Worm (Caenorhabditis elegans) whole organism, L4/young adult: ENCODE measurements around the gene F12A10.6.

Experiments used
- W03F9.2 ChIP-seq: fragments of 150-350 bp; optimal IDR thresholded peaks from 2 replicates; lab custom pipeline; 2014; ENCODE audit warnings: missing biosample characterization, missing genetic modification characterization
- dao-5 ChIP-seq: sonication (generic microtip); optimal IDR thresholded peaks from 2 replicates; lab custom pipeline; 2016; ENCODE audit warnings: missing genotype, missing genetic modification characterization, moderate library complexity, missing compliant biosample characterization
- him-1 ChIP-seq: sonication (generic microtip); optimal IDR thresholded peaks from 2 replicates; lab custom pipeline; 2016; ENCODE audit warnings: missing genotype, missing genetic modification reagents, missing genetic modification characterization, missing compliant biosample characterization

Gene F12A10.6

DNA sequence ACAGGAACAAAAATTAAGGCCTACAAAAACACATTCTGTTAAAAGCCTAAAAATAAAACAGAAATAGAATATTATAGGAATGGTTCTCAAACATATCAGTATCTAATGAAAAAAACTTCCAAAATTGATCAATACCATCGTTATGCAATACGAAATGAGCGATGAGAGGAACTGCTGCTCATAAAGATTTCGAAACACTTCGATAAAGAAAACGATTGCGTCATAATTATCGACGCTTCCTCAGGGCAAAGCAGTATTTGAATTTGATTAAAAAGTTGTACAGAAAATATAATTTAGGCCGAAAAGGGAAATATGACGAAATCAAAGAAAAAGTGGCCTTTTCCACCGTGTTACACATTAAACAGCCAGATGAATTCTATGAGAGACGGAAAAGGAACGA lies 23.8 kb upstream of the F12A10.6 start:
- TF ChIP-seq him-1 (tag; lab: Kevin White, UChicago): no peak
- no peak for TF ChIP-seq dao-5 (tag; lab: Kevin White, UChicago)
- TF ChIP-seq W03F9.2 (tag; lab: Kevin White, UChicago): no peak

DNA sequence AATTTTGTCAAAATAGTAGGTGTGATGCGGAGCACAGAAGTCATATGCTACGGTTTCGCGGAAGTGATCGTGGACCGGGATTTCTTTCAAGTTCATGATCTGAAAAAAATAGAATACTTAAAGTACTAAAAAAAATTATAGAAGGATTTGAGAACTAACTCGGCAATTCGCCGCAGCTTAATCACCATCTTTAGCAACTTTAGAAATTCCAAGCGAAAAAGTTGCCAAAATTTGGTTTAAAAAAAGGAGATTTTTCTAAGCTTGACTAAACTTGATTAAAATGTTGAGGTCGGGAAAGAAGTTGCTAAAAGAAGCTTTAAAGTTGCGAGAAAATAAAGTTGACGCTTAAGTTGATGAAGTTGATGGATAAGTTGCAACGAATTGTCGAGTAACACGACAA lies 23.3 kb upstream of the F12A10.6 start, which contains the start of gene ZK177.9:
ZK177.9 (minus strand) TSS at position 101 of the 400 bp plus-strand sequence.
- TF ChIP-seq dao-5 (tag; lab: Kevin White, UChicago): no peak
- no peak for TF ChIP-seq him-1 (tag; lab: Kevin White, UChicago)
- TF ChIP-seq W03F9.2 (tag; lab: Kevin White, UChicago): no peak

DNA sequence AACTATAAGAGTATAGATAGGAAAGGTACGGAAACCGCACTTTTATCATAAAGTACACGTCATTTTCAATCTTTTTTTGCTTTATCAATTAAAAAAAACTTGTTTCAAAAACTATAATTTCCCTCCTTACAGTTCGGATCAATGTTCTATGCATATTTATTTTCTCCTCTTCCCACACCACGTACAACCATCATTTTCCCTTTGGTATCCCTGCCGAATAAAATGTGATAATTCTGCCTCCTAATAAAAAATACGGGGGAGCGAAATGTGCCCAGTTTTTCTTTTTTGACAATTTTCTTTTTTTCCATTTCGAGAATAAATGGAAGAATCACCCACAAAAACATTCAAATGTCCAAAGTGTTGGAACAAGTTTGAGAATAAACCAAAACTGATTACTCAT lies 21.2 kb upstream of the F12A10.6 start, which contains the start of gene ZK177.3:
ZK177.3 (plus strand) TSS at position 301 of the 400 bp plus-strand sequence.
- TF ChIP-seq W03F9.2 (tag; lab: Kevin White, UChicago) (no peak), him-1 (tag; lab: Kevin White, UChicago) (no peak), dao-5 (tag; lab: Kevin White, UChicago) (no peak)

DNA sequence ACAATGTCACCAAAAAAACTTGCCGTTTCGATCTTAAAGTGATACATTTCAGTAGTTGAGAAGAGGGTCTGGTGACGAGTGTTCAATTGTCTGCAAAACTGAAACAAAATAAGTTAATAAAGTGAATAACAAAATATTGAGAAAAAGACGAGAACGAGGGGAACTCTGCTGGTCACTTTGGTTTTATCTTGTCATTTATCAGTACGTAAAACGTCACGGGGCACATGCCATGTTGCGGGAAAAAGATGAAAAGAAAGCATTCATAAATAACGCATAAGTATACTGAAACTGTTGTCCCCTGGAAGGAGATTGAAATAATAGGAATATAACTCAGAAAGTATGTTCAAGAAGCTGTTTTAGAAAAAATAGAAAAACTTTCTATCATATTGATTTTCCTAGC lies 20.5 kb upstream of the F12A10.6 start, which contains the start of gene sahd-1:
sahd-1 (minus strand) TSS at position 100 of the 400 bp plus-strand sequence.
- no peak for TF ChIP-seq dao-5 (tag; lab: Kevin White, UChicago)
- no peak for TF ChIP-seq him-1 (tag; lab: Kevin White, UChicago)
- TF ChIP-seq W03F9.2 (tag; lab: Kevin White, UChicago): no peak

DNA sequence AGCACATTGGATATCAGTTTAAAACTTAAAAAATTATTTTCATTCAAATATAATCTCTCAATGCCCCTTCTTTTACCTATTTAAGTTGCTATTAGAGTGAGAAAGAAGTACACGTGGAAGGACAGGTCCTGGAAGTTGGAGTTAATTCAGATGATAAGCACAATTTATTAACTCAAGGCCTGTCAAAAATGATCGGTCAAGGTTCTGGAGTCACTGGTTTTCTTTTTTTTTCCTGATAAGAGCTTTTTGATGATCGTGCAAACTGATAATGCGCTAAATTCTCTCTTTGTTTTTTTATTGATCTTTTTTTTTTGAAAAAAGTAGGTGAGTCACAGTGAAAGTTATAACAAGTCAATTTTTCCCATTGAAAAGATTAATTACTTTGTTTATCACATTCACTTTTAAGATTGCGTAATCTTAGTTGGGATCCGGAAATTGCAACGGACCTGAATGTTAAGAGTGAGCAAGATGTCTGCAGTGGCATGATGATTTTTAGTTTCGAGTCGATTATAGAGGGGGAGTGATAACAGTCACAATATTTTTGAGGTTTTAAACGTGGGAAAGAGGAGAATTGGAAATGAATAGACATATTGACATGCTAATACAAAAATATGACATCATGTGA lies 18.3 kb upstream of the F12A10.6 start:
- TF ChIP-seq W03F9.2 (tag; lab: Kevin White, UChicago) (no peak), him-1 (tag; lab: Kevin White, UChicago) (no peak), dao-5 (tag; lab: Kevin White, UChicago) (no peak)

DNA sequence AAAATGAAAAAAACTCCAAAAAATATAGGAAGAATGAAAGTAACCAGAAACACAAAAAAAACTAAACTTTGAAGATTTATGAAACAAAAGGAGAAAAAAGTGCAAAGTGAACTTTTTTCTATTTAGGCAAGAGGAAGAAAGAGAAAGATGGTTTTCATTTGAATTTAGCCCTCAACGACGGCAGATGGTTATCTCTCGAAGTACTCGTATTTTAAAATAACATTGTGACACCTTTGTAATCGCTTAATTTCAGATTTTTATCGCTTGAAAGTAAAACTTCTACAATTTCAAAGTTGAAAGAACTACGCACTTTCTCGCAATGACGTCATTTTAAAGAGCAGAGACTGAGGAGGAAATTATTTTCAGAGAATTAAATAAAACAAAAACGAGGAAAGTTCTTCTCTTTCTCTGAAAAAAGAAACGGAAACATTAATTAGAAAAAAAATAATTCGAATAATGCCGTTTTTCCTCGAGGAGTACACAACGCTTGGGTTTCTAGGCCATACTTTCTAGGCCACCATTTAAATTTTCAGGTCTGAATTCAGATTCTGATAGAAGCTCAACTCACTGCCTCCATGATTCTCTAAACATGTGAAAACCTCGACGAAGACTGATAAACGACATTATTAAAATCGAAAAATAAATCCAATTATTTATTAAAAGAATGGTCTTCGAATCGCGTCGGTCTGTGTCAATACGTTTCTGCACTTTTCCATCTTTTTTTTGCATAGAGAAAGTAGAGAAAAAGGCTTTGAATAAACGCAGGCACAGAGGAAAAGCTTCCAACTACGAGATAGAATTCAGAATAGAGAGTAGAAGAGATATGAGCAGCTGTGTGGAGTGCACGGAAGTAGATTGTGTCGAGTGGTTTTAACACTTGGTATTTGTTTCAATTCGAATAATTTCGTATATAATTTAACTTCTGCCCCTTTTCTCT lies 17.4 kb upstream of the F12A10.6 start:
- TF ChIP-seq dao-5 (tag; lab: Kevin White, UChicago) (no peak), W03F9.2 (tag; lab: Kevin White, UChicago) (no peak), him-1 (tag; lab: Kevin White, UChicago) (no peak)

DNA sequence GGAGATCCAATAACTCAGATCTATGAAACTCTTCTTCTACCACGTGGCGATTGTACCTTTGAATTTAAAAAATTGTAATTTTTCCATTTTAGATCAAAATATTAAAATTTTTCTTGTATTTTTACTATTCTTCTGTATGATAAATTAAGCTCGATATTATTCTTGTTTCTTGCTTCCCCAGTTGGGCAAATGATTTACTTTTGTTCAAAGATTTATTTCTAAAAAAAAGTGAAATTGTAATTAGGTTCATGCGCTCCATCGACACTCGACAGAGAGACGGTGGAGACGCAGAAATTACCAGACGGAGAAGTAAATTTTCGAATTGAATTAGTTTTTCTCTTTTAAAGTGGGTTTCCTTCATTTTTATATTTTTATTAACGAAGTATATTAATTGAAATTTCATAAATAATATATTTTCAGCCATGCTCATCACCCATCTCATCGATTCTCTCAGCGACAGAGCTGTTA lies 11.5 kb upstream of the F12A10.6 start, which contains the start of gene npp-24:
npp-24 (plus strand) TSS at position 51 of the 468 bp plus-strand sequence.
- TF ChIP-seq dao-5 (tag; lab: Kevin White, UChicago) (no peak), him-1 (tag; lab: Kevin White, UChicago) (no peak), W03F9.2 (tag; lab: Kevin White, UChicago) (no peak)

DNA sequence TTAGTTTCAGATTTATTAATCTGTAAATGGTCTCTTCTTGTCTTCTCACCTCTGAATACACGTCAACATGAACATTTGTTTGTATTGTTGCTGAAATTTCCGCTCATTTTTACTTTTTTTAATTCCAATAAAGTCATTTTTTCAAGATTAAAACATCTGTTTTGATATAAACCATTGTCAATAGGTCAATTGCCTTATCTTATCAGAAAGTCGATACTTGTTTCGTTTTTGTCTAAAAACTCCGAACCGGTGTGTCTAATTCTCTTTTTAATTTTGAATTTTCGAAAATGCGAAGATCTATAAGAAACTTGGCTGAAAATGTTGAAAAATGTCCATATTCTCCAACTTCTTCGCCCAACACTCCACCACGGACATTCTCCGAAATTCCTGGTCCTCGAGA lies 9.5 kb upstream of the F12A10.6 start, which contains the start of gene cyp-44A1:
cyp-44A1 (plus strand) TSS at position 285 of the 400 bp plus-strand sequence.
- no peak for TF ChIP-seq dao-5 (tag; lab: Kevin White, UChicago)
- no peak for TF ChIP-seq him-1 (tag; lab: Kevin White, UChicago)
- no peak for TF ChIP-seq W03F9.2 (tag; lab: Kevin White, UChicago)

DNA sequence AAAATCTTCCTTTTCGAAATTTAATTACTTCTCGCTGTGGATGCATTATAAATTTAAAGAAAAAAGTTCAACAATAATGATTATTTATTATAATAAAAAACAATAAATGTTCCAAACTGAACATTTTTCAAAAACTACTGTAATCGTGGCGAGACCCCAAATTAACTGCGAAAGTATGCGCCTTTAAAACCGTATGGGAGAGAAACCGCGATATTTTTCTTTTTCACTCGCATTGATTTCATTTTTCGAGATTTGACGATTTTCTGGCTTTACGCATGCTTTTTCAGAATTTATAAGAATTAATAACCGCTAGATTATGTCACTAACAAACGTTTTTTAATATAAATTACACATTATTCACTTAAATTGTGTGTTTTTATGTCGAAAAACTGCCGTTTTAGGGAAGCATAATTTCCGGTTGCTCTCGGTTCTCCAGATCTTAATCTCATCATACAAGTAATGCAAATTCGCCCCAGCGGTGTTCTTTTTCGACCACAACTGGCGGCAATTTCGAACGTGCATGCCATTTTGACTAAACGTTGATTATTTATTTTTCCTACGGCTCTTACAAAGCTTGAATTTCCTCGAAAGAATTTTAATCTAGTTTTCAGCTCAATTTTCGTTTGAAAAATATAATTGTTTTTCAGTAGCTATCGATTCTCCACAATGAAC lies 6.8 kb upstream of the F12A10.6 start, which contains the start of gene F12A10.8:
F12A10.8 (minus strand) TSS at position 79 of the 672 bp plus-strand sequence.
- TF ChIP-seq him-1 (tag; lab: Kevin White, UChicago): no peak
- TF ChIP-seq W03F9.2 (tag; lab: Kevin White, UChicago): no peak
- TF ChIP-seq dao-5 (tag; lab: Kevin White, UChicago): no peak

DNA sequence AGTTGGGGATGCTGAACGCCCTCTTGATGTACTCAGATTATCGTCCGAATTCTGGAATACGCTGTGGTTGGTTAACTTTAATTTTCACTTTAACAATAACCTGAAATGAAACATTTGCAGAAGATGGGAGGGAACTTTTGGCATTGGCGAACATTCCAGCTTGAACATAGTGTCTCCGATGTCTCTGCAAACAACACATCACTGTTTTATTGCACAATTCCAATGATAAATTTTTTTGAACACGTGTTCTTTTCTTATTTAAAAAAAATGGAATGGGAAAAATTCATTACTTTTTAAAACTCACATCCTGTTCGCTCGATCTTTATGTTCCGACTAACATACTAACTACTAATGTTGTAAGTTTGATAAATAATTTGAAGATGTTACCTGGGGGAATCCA lies 6.2 kb upstream of the F12A10.6 start, which contains the start of gene fzy-1:
fzy-1 (plus strand) TSS at position 301 of the 400 bp plus-strand sequence.
- TF ChIP-seq him-1 (tag; lab: Kevin White, UChicago) (no peak), W03F9.2 (tag; lab: Kevin White, UChicago) (no peak), dao-5 (tag; lab: Kevin White, UChicago) (no peak)

DNA sequence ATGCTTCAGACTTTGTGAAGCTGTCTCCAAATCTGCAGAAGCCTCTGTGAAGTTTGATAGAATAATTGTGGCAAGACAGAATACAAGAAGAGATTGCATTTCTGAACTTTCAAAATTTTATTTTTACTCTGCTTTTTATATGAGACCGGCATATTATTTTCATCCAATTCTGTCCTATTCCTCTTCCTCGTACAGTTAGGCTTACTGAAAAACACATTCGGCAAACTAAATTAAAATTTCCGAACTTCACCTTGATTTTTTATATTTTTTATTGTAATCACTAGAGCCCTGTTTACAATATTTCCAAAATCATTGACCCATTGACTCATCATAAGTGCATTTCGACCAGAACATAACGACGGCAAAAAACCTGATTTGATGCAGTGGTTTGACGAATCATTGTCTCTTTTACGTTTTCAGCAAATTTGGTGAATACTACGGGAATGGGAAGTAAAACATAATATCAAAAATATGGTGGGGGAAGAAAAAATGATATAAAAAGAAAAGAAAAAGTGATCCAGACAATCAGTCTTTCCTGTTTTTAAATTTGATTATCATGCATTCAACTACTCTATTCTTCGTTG lies 3.9 kb upstream of the F12A10.6 start, which contains the start of the genes suex-1 and F12A10.9:
suex-1 (minus strand) TSS at position 101 of the 584 bp plus-strand sequence.
F12A10.9 (plus strand) TSS at position 534 of the 584 bp plus-strand sequence.
- TF ChIP-seq dao-5 (tag; lab: Kevin White, UChicago) (no peak), him-1 (tag; lab: Kevin White, UChicago) (no peak), W03F9.2 (tag; lab: Kevin White, UChicago) (no peak)

DNA sequence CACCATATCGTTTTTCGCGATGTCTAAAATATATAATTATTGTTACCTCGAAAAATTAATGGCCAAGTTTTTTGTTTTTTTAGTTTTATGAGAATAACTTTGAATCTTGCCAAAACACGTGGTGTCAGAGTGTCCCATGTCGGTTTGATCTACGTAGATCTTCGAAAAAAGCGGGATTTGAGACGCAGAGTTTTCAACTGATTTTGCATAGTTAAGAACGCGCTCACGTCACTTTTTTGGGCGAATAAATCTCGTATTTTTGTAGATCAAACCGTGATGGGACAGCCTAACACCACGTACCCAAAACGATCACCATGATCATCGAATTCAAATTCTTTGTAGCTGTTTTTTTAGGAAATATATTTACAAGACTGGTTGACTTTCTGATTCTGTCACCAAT lies 3.2 kb upstream of the F12A10.6 start:
- TF ChIP-seq W03F9.2 (tag; lab: Kevin White, UChicago): no peak
- TF ChIP-seq dao-5 (tag; lab: Kevin White, UChicago): no peak
- no peak for TF ChIP-seq him-1 (tag; lab: Kevin White, UChicago)
